Worm (Caenorhabditis elegans): ENCODE data around the gene ugt-40.

The ugt-40 gene

ce11 chrV:7112223-7112622 lies 29.5 kb downstream of the ugt-40 start:
- peak; percentile 62 for TF ChIP-seq aha-1 (tag)
- TF ChIP-seq nhr-237 (tag; optimal IDR thresholded peaks at IDR 0.05): no peak
- no peak for TF ChIP-seq sdz-12 (GFP tag; optimal IDR thresholded peaks at IDR 0.05)
- no peak for TF ChIP-seq lin-29 (GFP tag; IDR thresholded peaks at IDR 0.05)
- no peak for TF ChIP-seq mdl-1 (tag; optimal IDR thresholded peaks at IDR 0.05)
- TF ChIP-seq lsy-2 (tag; optimal IDR thresholded peaks at IDR 0.05): no peak
- no peak for TF ChIP-seq dve-1 (tag; optimal IDR thresholded peaks at IDR 0.05; ENCODE audit: insufficient read depth)
- TF ChIP-seq duxl-1 (tag; optimal IDR thresholded peaks at IDR 0.05; ENCODE audit: poor library complexity): no peak
- peak in 1 of 2 experiments; percentile 89 for TF ChIP-seq unc-62 (GFP tag; optimal IDR thresholded peaks at IDR 0.05 in 1 of 2)
- TF ChIP-seq unc-62 (tag; optimal IDR thresholded peaks at IDR 0.05): no peak
- no peak for TF ChIP-seq lin-1 (GFP tag; IDR thresholded peaks at IDR 0.05)
- TF ChIP-seq mep-1 (tag; optimal IDR thresholded peaks at IDR 0.05): no peak

- peak; percentile 71 for TF ChIP-seq ces-1 (GFP tag; optimal IDR thresholded peaks at IDR 0.05)
- peak; percentile 80 for TF ChIP-seq fkh-10 (GFP tag; optimal IDR thresholded peaks at IDR 0.05)
- no peak for TF ChIP-seq lin-29 (GFP tag; IDR thresholded peaks at IDR 0.05)
- TF ChIP-seq unc-62 (GFP tag; optimal IDR thresholded peaks at IDR 0.05 in 1 of 2): peak in 1 of 2 experiments; percentile 56
- TF ChIP-seq unc-62 (tag; optimal IDR thresholded peaks at IDR 0.05): no peak
- TF ChIP-seq rbr-2 (tag; optimal IDR thresholded peaks at IDR 0.05): peak; percentile 24
These were observed 30.5 kb downstream of the ugt-40 start for ce11 chrV:7111276-7111675.

ce11 chrV:7110370-7110769 lies 31.4 kb downstream of the ugt-40 start:
- TF ChIP-seq daf-19 (GFP tag; conservative IDR thresholded peaks at IDR 0.05) (no peak), lin-29 (GFP tag; IDR thresholded peaks at IDR 0.05) (no peak), nhr-6 (tag; optimal IDR thresholded peaks at IDR 0.05) (no peak), spr-1 (tag; optimal IDR thresholded peaks at IDR 0.05) (no peak), lin-15B (tag; optimal IDR thresholded peaks at IDR 0.05) (no peak), ztf-11 (tag; optimal IDR thresholded peaks at IDR 0.05) (no peak), mxl-3 (GFP tag; optimal IDR thresholded peaks at IDR 0.05) (no peak), saeg-2 (GFP tag; IDR thresholded peaks at IDR 0.05) (no peak), nhr-102 (tag; optimal IDR thresholded peaks at IDR 0.05) (no peak), ceh-28 (tag; optimal IDR thresholded peaks at IDR 0.05) (no peak), snpc-1.2 (GFP tag; IDR thresholded peaks at IDR 0.05) (no peak), nhr-77 (tag; optimal IDR thresholded peaks at IDR 0.05) (no peak), F37D6.2 (tag; optimal IDR thresholded peaks at IDR 0.05) (no peak), mdl-1 (tag; optimal IDR thresholded peaks at IDR 0.05) (no peak), ceh-44 (GFP tag; IDR thresholded peaks at IDR 0.05) (no peak)

DNA sequence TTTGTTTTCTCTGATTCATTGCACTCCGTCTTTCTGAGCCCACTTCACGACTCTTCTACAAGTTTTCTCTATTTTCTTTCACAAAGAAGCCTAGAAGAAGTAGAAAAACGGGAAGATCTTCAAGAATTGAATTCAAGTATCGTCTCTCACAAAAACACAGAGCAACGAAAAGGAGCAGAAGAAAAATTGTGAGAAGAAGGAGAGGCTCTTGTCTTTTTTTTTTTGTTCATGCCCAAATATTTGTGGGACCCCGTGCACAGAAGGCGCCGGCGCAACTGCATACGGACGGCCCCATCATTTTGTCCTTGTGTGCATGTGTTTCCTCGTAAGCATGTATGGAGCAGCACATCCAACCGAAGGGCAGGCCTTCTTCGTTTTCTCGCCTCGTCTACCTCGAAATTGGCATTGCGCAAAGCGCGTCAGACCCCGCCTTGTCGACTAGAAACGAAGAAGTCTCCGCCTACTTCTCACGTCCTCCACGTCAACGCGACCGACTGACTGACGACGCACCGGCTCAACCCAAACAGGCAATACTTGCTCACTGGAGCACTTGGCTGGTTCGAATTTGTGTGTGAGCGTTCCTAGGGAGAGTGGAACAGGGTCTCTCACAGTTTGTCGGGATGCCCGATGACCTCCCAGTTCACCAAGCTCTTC lies 35.1 kb downstream of the ugt-40 start:
- TF ChIP-seq php-3 (GFP tag; IDR thresholded peaks at IDR 0.05): no peak
- TF ChIP-seq nhr-42 (GFP tag; IDR thresholded peaks at IDR 0.05): no peak
- peak; percentile 52; the same call in 1 of the 2 replicates for TF ChIP-seq set-16 (GFP tag; IDR thresholded peaks at IDR 0.05)
- no peak for TF ChIP-seq mep-1 (tag; optimal IDR thresholded peaks at IDR 0.05)
- TF ChIP-seq fkh-10 (GFP tag; optimal IDR thresholded peaks at IDR 0.05): peak; percentile 59
- TF ChIP-seq T26A8.4 (GFP tag; IDR thresholded peaks at IDR 0.05): no peak
- TF ChIP-seq ztf-11 (tag; optimal IDR thresholded peaks at IDR 0.05): no peak

ce11 chrV:7103247-7103646 lies 38.5 kb downstream of the ugt-40 start, which contains the start of gene odr-2:
Gene odr-2 (plus strand): TSS chrV:7103547.
- TF ChIP-seq rbr-2 (tag; optimal IDR thresholded peaks at IDR 0.05) (no peak), lsy-2 (tag; optimal IDR thresholded peaks at IDR 0.05) (no peak), lin-1 (GFP tag; IDR thresholded peaks at IDR 0.05) (no peak), lin-38 (GFP tag; IDR thresholded peaks at IDR 0.05) (no peak), attf-4 (tag; optimal IDR thresholded peaks at IDR 0.05) (no peak), F37D6.2 (tag; optimal IDR thresholded peaks at IDR 0.05) (no peak), ztf-11 (tag; optimal IDR thresholded peaks at IDR 0.05) (no peak), ceh-32 (tag; optimal IDR thresholded peaks at IDR 0.05; ENCODE audit: poor library complexity) (no peak), unc-39 (tag; optimal IDR thresholded peaks at IDR 0.05) (no peak), nhr-10 (tag; optimal IDR thresholded peaks at IDR 0.05) (no peak), zip-2 (tag; optimal IDR thresholded peaks at IDR 0.05) (no peak), hlh-11 (tag; optimal IDR thresholded peaks at IDR 0.05) (no peak), arid-1 (GFP tag; conservative IDR thresholded peaks at IDR 0.05) (no peak), hlh-30 (tag; optimal IDR thresholded peaks at IDR 0.05; ENCODE audit: insufficient read depth) (no peak), egl-27 (tag; optimal IDR thresholded peaks at IDR 0.05) (no peak), lin-13 (GFP tag; optimal IDR thresholded peaks at IDR 0.05) (no peak), mxl-3 (GFP tag; optimal IDR thresholded peaks at IDR 0.05) (no peak), hmg-1.1 (GFP tag; IDR thresholded peaks at IDR 0.05) (no peak)

All from whole organism, L4 larva.